Worm (Caenorhabditis elegans) whole organism, L1 larva: ENCODE results near the gene K08D12.4.

Experiments
- F16B12.6 ChIP-seq: fragments of 150-350 bp; optimal IDR thresholded peaks from 2 replicates; lab custom pipeline; 2014; ENCODE audit warnings: missing biosample characterization, missing genetic modification characterization
- alr-1 ChIP-seq: fragments of 200-800 bp; sonication (Bioruptor generic); optimal IDR thresholded peaks from 2 replicates; lab custom pipeline; 2018; ENCODE audit warnings: borderline replicate concordance, mild to moderate bottlenecking, missing genetic modification characterization, missing compliant biosample characterization
- aly-2 ChIP-seq: fragments of 150-350 bp; optimal IDR thresholded peaks from 2 replicates; lab custom pipeline; 2014; ENCODE audit warnings: missing biosample characterization, missing genetic modification characterization
- ama-1 ChIP-seq: fragments of 150-350 bp; optimal IDR thresholded peaks from 2 replicates; lab custom pipeline; 2014
- blmp-1 ChIP-seq: fragments of 150-350 bp; optimal IDR thresholded peaks from 2 replicates; lab custom pipeline; 2014; ENCODE audit warnings: missing biosample characterization, missing genetic modification characterization
- ceh-63 ChIP-seq: fragments of 200-800 bp; sonication (Bioruptor generic); optimal IDR thresholded peaks from 2 replicates; lab custom pipeline; 2018; ENCODE audit warnings: mild to moderate bottlenecking, missing genetic modification characterization, missing compliant biosample characterization
- ceh-82 ChIP-seq, 3 experiments: fragments of 150-350 bp in 1 of 3; sonication (generic microtip) in 2 of 3; optimal IDR thresholded peaks; 2 replicates each; lab custom pipeline; 2014 to 2017; ENCODE audit warnings: missing biosample characterization in 3 of 3, missing genetic modification characterization in 3 of 3
- ceh-90 ChIP-seq: sonication (generic microtip); optimal IDR thresholded peaks from 2 replicates; lab custom pipeline; 2016; ENCODE audit warnings: missing genetic modification characterization, missing compliant biosample characterization
- ces-1 ChIP-seq: fragments of 150-350 bp; optimal IDR thresholded peaks from 2 replicates; lab custom pipeline; 2014; ENCODE audit warnings: missing biosample characterization, missing genetic modification reagents, missing genetic modification characterization
- dpl-1 ChIP-seq, 3 experiments: fragments of 150-350 bp in 2 of 3; sonication (generic microtip) in 1 of 3; optimal IDR thresholded peaks; 2 replicates each; lab custom pipeline; 2014 to 2017; ENCODE audit warnings: missing biosample characterization in 3 of 3, missing genetic modification characterization in 3 of 3, missing genetic modification reagents in 3 of 3
- efl-3 ChIP-seq: fragments of 200-800 bp; sonication (Bioruptor generic); optimal IDR thresholded peaks from 2 replicates; lab custom pipeline; 2018; ENCODE audit warnings: mild to moderate bottlenecking, missing genetic modification characterization, missing compliant biosample characterization
- elt-2 ChIP-seq: sonication (generic microtip); optimal IDR thresholded peaks from 2 replicates; lab custom pipeline; 2016; ENCODE audit warnings: missing genetic modification characterization, mild to moderate bottlenecking, inconsistent platforms, missing compliant biosample characterization, missing genetic modification reagents
- elt-3 ChIP-seq, 6 experiments: fragments of 150-350 bp in 1 of 6; sonication (generic microtip); optimal IDR thresholded peaks; 2 replicates each; lab custom pipeline; 2017 to 2018; ENCODE audit warnings: missing biosample characterization in 6 of 6, missing genetic modification characterization in 6 of 6, inconsistent platforms in 1 of 6
- fkh-10 ChIP-seq: sonication (generic microtip); optimal IDR thresholded peaks from 2 replicates; lab custom pipeline; 2017; ENCODE audit warnings: missing biosample characterization, missing genetic modification reagents, missing genetic modification characterization
- fkh-8 ChIP-seq: sonication (generic microtip); optimal IDR thresholded peaks from 2 replicates; lab custom pipeline; 2016; ENCODE audit warnings: mild to moderate bottlenecking, missing genetic modification characterization, missing compliant biosample characterization
- hlh-4 ChIP-seq: sonication (generic microtip); optimal IDR thresholded peaks from 2 replicates; lab custom pipeline; 2016; ENCODE audit warnings: mild to moderate bottlenecking, missing genetic modification characterization, missing compliant biosample characterization
- irx-1 ChIP-seq: sonication (generic microtip); optimal IDR thresholded peaks from 2 replicates; lab custom pipeline; 2016; ENCODE audit warnings: missing genetic modification characterization, missing compliant biosample characterization
- isw-1 ChIP-seq: fragments of 200-800 bp; sonication (Bioruptor generic); IDR thresholded peaks from 2 replicates; pipeline ENCODE4 v1.3.6; 2022; ENCODE audit warnings: missing genetic modification characterization, missing compliant biosample characterization
- lin-15B ChIP-seq: fragments of 150-350 bp; sonication (generic microtip); optimal IDR thresholded peaks from 3 replicates; lab custom pipeline; 2014; ENCODE audit warnings: missing biosample characterization, missing genetic modification characterization
- lin-35 ChIP-seq, 2 experiments: fragments of 150-350 bp; optimal IDR thresholded peaks; 2 replicates each; lab custom pipeline; 2014; ENCODE audit warnings: missing biosample characterization in 2 of 2, missing genetic modification characterization in 2 of 2, missing genetic modification reagents in 2 of 2
- mab-9 ChIP-seq: fragments of 200-800 bp; sonication (Bioruptor generic); IDR thresholded peaks from 2 replicates; pipeline ENCODE4 v1.3.6; 2022; ENCODE audit warnings: missing genetic modification reagents, missing genetic modification characterization, missing compliant biosample characterization
- mdl-1 ChIP-seq, 2 experiments: fragments of 150-350 bp; optimal IDR thresholded peaks; 2 replicates each; lab custom pipeline; 2014 to 2017; ENCODE audit warnings: missing biosample characterization in 2 of 2, missing genetic modification characterization in 2 of 2, inconsistent platforms in 1 of 2
- mef-2 ChIP-seq: fragments of 150-350 bp; optimal IDR thresholded peaks from 2 replicates; lab custom pipeline; 2014; ENCODE audit warnings: missing biosample characterization, missing genetic modification characterization
- mep-1 ChIP-seq: fragments of 150-350 bp; optimal IDR thresholded peaks from 2 replicates; lab custom pipeline; 2014; ENCODE audit warnings: missing biosample characterization, missing genetic modification characterization
- nhr-237 ChIP-seq: fragments of 150-350 bp; optimal IDR thresholded peaks from 2 replicates; lab custom pipeline; 2014; ENCODE audit warnings: missing biosample characterization, missing genetic modification characterization
- nhr-76 ChIP-seq: sonication (generic microtip); optimal IDR thresholded peaks from 2 replicates; lab custom pipeline; 2017; ENCODE audit warnings: missing biosample characterization, missing genetic modification characterization
- nhr-77 ChIP-seq: fragments of 150-350 bp; optimal IDR thresholded peaks from 2 replicates; lab custom pipeline; 2014; ENCODE audit warnings: missing biosample characterization, missing genetic modification characterization
- nhr-85 ChIP-seq: sonication (generic microtip); peaks from one replicate; lab custom pipeline; 2016; ENCODE audit warnings: missing genetic modification characterization, inconsistent platforms, missing compliant biosample characterization
- nhr-90 ChIP-seq: sonication (generic microtip); optimal IDR thresholded peaks from 2 replicates; lab custom pipeline; 2016; ENCODE audit warnings: mild to moderate bottlenecking, missing genetic modification characterization, missing compliant biosample characterization; ENCODE audit not compliant: poor library complexity
- pag-3 ChIP-seq: sonication (generic microtip); optimal IDR thresholded peaks from 2 replicates; lab custom pipeline; 2017; ENCODE audit warnings: missing genetic modification characterization, mild to moderate bottlenecking, missing compliant biosample characterization, antibody characterized with exemption, borderline replicate concordance; ENCODE audit not compliant: insufficient read depth
- rnt-1 ChIP-seq: sonication (generic microtip); optimal IDR thresholded peaks from 2 replicates; lab custom pipeline; 2016; ENCODE audit warnings: mild to moderate bottlenecking, missing genetic modification characterization, moderate library complexity, missing compliant biosample characterization
- snpc-4 ChIP-seq: fragments of 150-350 bp; optimal IDR thresholded peaks from 2 replicates; lab custom pipeline; 2014; ENCODE audit warnings: missing biosample characterization, missing genetic modification characterization
- snu-23 ChIP-seq: sonication (generic microtip); optimal IDR thresholded peaks from 2 replicates; lab custom pipeline; 2016; ENCODE audit warnings: missing genetic modification characterization, missing compliant biosample characterization
- swsn-7 ChIP-seq: sonication (generic microtip); optimal IDR thresholded peaks from 2 replicates; lab custom pipeline; 2016; ENCODE audit warnings: missing genetic modification characterization, missing compliant biosample characterization
- tbx-2 ChIP-seq: sonication (generic microtip); optimal IDR thresholded peaks from 2 replicates; lab custom pipeline; 2016; ENCODE audit warnings: missing genetic modification characterization, missing compliant biosample characterization
- unc-130 ChIP-seq: fragments of 150-350 bp; optimal IDR thresholded peaks from 2 replicates; lab custom pipeline; 2017; ENCODE audit warnings: missing biosample characterization, missing genetic modification characterization, inconsistent platforms
- unc-30 ChIP-seq: sonication (generic microtip); optimal IDR thresholded peaks from 2 replicates; lab custom pipeline; 2017; ENCODE audit warnings: missing biosample characterization, missing genetic modification characterization
- unc-62 ChIP-seq: fragments of 150-350 bp; optimal IDR thresholded peaks from 2 replicates; lab custom pipeline; 2014; ENCODE audit warnings: missing biosample characterization, missing genetic modification reagents, missing genetic modification characterization
- ztf-11 ChIP-seq, 2 experiments: sonication (generic microtip); optimal IDR thresholded peaks; 2 replicates each; lab custom pipeline; 2016 to 2017; ENCODE audit warnings: missing genetic modification characterization in 2 of 2, missing biosample characterization in 1 of 2, missing compliant biosample characterization in 1 of 2

Gene K08D12.4

DNA sequence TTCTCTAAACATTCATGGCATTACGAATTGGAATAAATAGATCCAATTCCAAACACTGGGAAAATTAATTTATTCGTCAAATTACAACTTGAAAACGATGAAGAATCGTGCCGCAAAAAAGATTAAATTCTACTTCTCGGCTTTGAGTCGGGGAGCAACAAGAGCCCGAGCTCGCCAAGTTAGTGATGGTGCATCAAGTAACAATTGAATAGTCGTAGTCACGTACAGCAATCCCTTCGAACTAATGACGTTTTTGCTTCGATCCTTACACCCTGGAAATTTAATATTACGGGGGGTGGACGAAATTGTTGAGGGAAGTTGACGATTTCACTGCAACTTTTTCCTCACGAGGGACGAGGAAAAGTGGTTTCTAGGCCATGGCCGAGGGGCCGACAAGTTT is 15.4 kb upstream of the K08D12.4 start:
- TF ChIP-seq mef-2 (no peak), ces-1 (GFP tag; lab: Kevin White, UChicago) (no peak), snu-23 (no peak), irx-1 (tag; lab: Kevin White, UChicago) (no peak), mab-9 (GFP tag; lab: Robert Waterston, UW) (no peak), nhr-237 (no peak), swsn-7 (tag; lab: Kevin White, UChicago) (no peak), hlh-4 (tag; lab: Kevin White, UChicago) (no peak), ceh-63 (peak; percentile 15), rnt-1 (tag; lab: Kevin White, UChicago) (no peak), aly-2 (tag; lab: Kevin White, UChicago) (no peak), fkh-10 (peak; percentile 56)

DNA sequence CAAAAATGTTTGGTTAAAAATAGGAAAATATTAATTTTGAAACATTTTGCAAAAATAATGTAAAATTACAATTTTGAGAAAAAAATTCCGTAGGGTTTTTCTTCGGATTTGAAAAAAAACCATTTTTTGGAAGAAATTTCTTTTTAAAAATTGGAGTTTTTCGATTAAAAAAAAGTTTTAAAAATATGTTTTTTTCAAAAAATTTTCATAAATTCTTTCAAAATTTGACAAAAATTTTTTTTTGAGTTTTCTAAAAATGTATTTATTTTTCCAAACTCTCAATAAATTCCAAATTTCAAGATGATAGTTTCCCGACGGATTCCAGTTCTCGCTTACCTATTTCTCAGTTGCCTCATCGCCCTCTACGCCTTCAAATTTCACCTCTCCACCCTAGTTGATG is 7.5 kb upstream of the K08D12.4 start, which contains the start of gene bus-2:
Gene bus-2, plus strand, starts transcription at position 301 of the 400 bp plus-strand sequence.
- TF ChIP-seq irx-1 (tag; lab: Kevin White, UChicago) (no peak), ceh-82 (tag; optimal IDR thresholded peaks at IDR 0.05; lab: Kevin White, UChicago) (no peak), efl-3 (GFP tag; lab: Kevin White, UChicago) (no peak), alr-1 (tag; lab: Kevin White, UChicago) (no peak), rnt-1 (tag; lab: Kevin White, UChicago) (no peak), unc-30 (no peak), mep-1 (tag; lab: Kevin White, UChicago) (no peak), unc-130 (tag; lab: Kevin White, UChicago) (no peak), F16B12.6 (no peak), snpc-4 (no peak), isw-1 (GFP tag; lab: Robert Waterston, UW) (no peak), pag-3 (tag; lab: Kevin White, UChicago) (no peak), blmp-1 (no peak), ceh-90 (no peak), fkh-8 (tag; lab: Kevin White, UChicago) (no peak), elt-3 (tag; optimal IDR thresholded peaks at IDR 0.05; lab: Kevin White, UChicago) (no peak)

DNA sequence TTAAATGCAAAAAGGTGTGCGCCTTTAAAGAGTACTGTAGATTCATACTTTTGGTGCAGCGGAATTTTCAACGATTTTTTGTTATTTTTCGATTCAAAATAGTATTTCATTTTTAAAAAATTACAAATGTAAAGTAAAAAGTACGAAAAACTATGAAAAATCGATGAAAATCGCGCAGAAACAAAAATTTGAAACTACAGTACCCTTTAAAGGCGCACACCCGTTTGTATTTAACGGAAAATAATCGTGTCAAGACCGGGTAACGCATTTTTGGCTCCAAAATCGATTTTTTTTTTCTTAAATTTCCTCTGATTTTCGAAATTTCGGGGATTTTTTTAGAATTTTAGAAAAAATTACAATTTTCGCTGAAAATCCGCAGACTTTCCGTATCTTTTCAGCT is 864 bp downstream of the K08D12.4 start:
- TF ChIP-seq ceh-90 = no peak
- no peak for TF ChIP-seq nhr-77 (tag; lab: Kevin White, UChicago)
- TF ChIP-seq elt-2 = no peak
- TF ChIP-seq lin-35 (GFP tag; optimal IDR thresholded peaks at IDR 0.05; lab: Kevin White, UChicago) = no peak
- TF ChIP-seq snpc-4 = no peak
- no peak for TF ChIP-seq ztf-11 (tag; optimal IDR thresholded peaks at IDR 0.05; lab: Kevin White, UChicago)
- no peak for TF ChIP-seq elt-3 (tag; optimal IDR thresholded peaks at IDR 0.05; lab: Kevin White, UChicago)
- TF ChIP-seq irx-1 (tag; lab: Kevin White, UChicago) = no peak
- TF ChIP-seq mdl-1 (tag; optimal IDR thresholded peaks at IDR 0.05; lab: Kevin White, UChicago) = no peak
- TF ChIP-seq nhr-90 (tag; lab: Kevin White, UChicago) = no peak
- no peak for TF ChIP-seq lin-15B
- no peak for TF ChIP-seq efl-3 (GFP tag; lab: Kevin White, UChicago)
- TF ChIP-seq unc-62 (GFP tag; lab: Kevin White, UChicago) = no peak

DNA sequence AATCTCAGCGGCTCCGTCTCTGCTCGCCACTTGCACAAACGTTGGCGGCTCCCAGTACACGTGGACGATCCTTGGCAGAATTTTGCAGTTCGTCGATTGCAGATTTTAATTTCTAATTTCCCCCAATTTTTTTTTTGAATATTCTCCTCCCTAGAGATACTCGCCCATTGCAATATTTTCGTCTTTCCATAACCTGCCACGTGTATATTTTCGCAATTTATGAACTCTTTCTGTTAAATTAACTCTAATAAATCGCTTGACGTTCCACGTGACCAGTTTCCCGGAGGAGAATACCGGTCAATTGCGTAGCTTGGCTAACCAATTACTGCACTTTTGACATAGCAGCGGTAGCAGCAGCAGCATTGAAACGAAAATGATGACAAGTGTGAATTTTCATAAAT is 1.3 kb downstream of the K08D12.4 start:
- TF ChIP-seq ama-1 (peak; percentile 1), nhr-76 (tag; lab: Kevin White, UChicago) (no peak), isw-1 (GFP tag; lab: Robert Waterston, UW) (no peak), tbx-2 (no peak), nhr-85 (tag; lab: Kevin White, UChicago) (peak; percentile 75), dpl-1 (GFP tag; optimal IDR thresholded peaks at IDR 0.05; lab: Kevin White, UChicago) (no peak)
